Worm (Caenorhabditis elegans) whole organism, young adult: ENCODE results near the gene mdt-17.

Experiments used
- F49E8.2 ChIP-seq: sonication (generic microtip); optimal IDR thresholded peaks from 3 replicates; lab custom pipeline; 2017; ENCODE audit warnings: missing genetic modification characterization, mild to moderate bottlenecking, missing compliant biosample characterization, antibody characterized with exemption, moderate library complexity; ENCODE audit not compliant: insufficient read depth
- K11D2.4 ChIP-seq: fragments of 200-800 bp; sonication (Bioruptor generic); IDR thresholded peaks from 2 replicates; pipeline ENCODE4 v1.3.6; 2022; ENCODE audit warnings: missing genetic modification reagents, missing genetic modification characterization, missing compliant biosample characterization
- Y53F4B.3 ChIP-seq: fragments of 200-800 bp; sonication (Bioruptor generic); IDR thresholded peaks from 2 replicates; pipeline ENCODE4 v1.3.6; 2022; ENCODE audit warnings: missing genetic modification reagents, missing genetic modification characterization, missing compliant biosample characterization
- Y53G8AR.9 ChIP-seq: fragments of 200-800 bp; sonication (Bioruptor generic); conservative IDR thresholded peaks from 2 replicates; pipeline ENCODE4 v1.3.6; 2022; ENCODE audit warnings: missing genetic modification reagents, missing genetic modification characterization, missing compliant biosample characterization
- Y79H2A.3 ChIP-seq: fragments of 200-800 bp; sonication (Bioruptor generic); conservative IDR thresholded peaks from 2 replicates; pipeline ENCODE4 v1.3.6; 2022; ENCODE audit warnings: missing genetic modification reagents, missing genetic modification characterization, missing compliant biosample characterization
- ama-1 ChIP-seq, 3 experiments: fragments of 150-350 bp in 1 of 3; sonication (generic microtip) in 2 of 3; optimal IDR thresholded peaks; 2 replicates each; lab custom pipeline; 2014 to 2018; ENCODE audit warnings: missing biosample characterization in 2 of 3, missing genetic modification characterization in 2 of 3, missing genetic modification reagents in 2 of 3
- athp-1 ChIP-seq: sonication (generic microtip); optimal IDR thresholded peaks from 2 replicates; lab custom pipeline; 2017; ENCODE audit warnings: mild to moderate bottlenecking, missing genetic modification characterization, missing compliant biosample characterization
- ccch-3 ChIP-seq: fragments of 200-800 bp; sonication (Bioruptor generic); optimal IDR thresholded peaks from 2 replicates; lab custom pipeline; 2018; ENCODE audit warnings: mild to moderate bottlenecking, missing genetic modification characterization, missing compliant biosample characterization
- cebp-1 ChIP-seq, 2 experiments: fragments of 200-800 bp in 1 of 2; sonication (Bioruptor generic) in 1 of 2; sonication (generic microtip) in 1 of 2; IDR thresholded peaks in 1 of 2; optimal IDR thresholded peaks in 1 of 2; 2 replicates each; pipeline versions ENCODE4 v1.3.6 to Lab custom; 2017 to 2022; ENCODE audit warnings: missing compliant biosample characterization in 2 of 2, missing genetic modification characterization in 2 of 2, mild to moderate bottlenecking in 1 of 2, missing genetic modification reagents in 1 of 2, moderate library complexity in 1 of 2
- cebp-2 ChIP-seq: fragments of 200-800 bp; sonication (Bioruptor generic); IDR thresholded peaks from 2 replicates; pipeline ENCODE4 v1.3.6; 2022; ENCODE audit warnings: missing genetic modification characterization, missing compliant biosample characterization
- ceh-58 ChIP-seq: fragments of 200-800 bp; sonication (Bioruptor generic); IDR thresholded peaks from 2 replicates; pipeline ENCODE4 v1.3.6; 2022; ENCODE audit warnings: missing genetic modification characterization, missing compliant biosample characterization
- ceh-79 ChIP-seq: sonication (generic microtip); optimal IDR thresholded peaks from 2 replicates; lab custom pipeline; 2017; ENCODE audit warnings: mild to moderate bottlenecking, missing genetic modification characterization, missing compliant biosample characterization
- dpl-1 ChIP-seq: fragments of 150-350 bp; optimal IDR thresholded peaks from 2 replicates; lab custom pipeline; 2014; ENCODE audit warnings: missing biosample characterization, missing genetic modification reagents, missing genetic modification characterization
- egl-18 ChIP-seq: fragments of 200-800 bp; sonication (Bioruptor generic); IDR thresholded peaks from 2 replicates; pipeline ENCODE4 v1.3.6; 2022; ENCODE audit warnings: missing genetic modification reagents, missing genetic modification characterization, missing compliant biosample characterization
- ekl-4 ChIP-seq: fragments of 200-800 bp; sonication (Bioruptor generic); IDR thresholded peaks from 2 replicates; pipeline ENCODE4 v1.3.6; 2022; ENCODE audit warnings: missing genetic modification reagents, missing genetic modification characterization, missing compliant biosample characterization
- fkh-3 ChIP-seq: sonication (generic microtip); optimal IDR thresholded peaks from 2 replicates; lab custom pipeline; 2016; ENCODE audit warnings: mild to moderate bottlenecking, missing genetic modification characterization, missing compliant biosample characterization
- him-1 ChIP-seq: sonication (generic microtip); optimal IDR thresholded peaks from 2 replicates; lab custom pipeline; 2016; ENCODE audit warnings: missing genotype, missing genetic modification reagents, missing genetic modification characterization, missing compliant biosample characterization
- hlh-26 ChIP-seq: fragments of 200-800 bp; sonication (Bioruptor generic); conservative IDR thresholded peaks from 2 replicates; pipeline ENCODE4 v1.3.6; 2022; ENCODE audit warnings: missing genetic modification reagents, missing genetic modification characterization, missing compliant biosample characterization
- hmg-20 ChIP-seq: fragments of 200-800 bp; sonication (Bioruptor generic); IDR thresholded peaks from 2 replicates; pipeline ENCODE4 v1.3.6; 2022; ENCODE audit warnings: missing genetic modification reagents, missing genetic modification characterization, missing compliant biosample characterization
- hrde-1 ChIP-seq: sonication (generic microtip); optimal IDR thresholded peaks from 2 replicates; lab custom pipeline; 2016; ENCODE audit warnings: missing genetic modification characterization, mild to moderate bottlenecking, missing compliant biosample characterization, moderate library complexity, missing genotype, missing genetic modification reagents, borderline replicate concordance
- let-526 ChIP-seq: fragments of 200-800 bp; sonication (Bioruptor generic); IDR thresholded peaks from 2 replicates; pipeline ENCODE4 v1.3.6; 2022; ENCODE audit warnings: missing genetic modification reagents, missing genetic modification characterization, missing compliant biosample characterization
- lin-35 ChIP-seq, 3 experiments: fragments of 150-350 bp in 2 of 3; sonication (generic microtip) in 1 of 3; optimal IDR thresholded peaks; 2 replicates each; lab custom pipeline; 2014 to 2018; ENCODE audit warnings: missing biosample characterization in 3 of 3, missing genetic modification characterization in 3 of 3, missing genetic modification reagents in 3 of 3
- lin-54 ChIP-seq: fragments of 200-800 bp; sonication (Bioruptor generic); optimal IDR thresholded peaks from 2 replicates; lab custom pipeline; 2018; ENCODE audit warnings: mild to moderate bottlenecking, missing genetic modification characterization, missing compliant biosample characterization
- lir-1 ChIP-seq: fragments of 200-800 bp; sonication (Bioruptor generic); conservative IDR thresholded peaks from 2 replicates; pipeline ENCODE4 v1.3.6; 2022; ENCODE audit warnings: missing genetic modification reagents, missing genetic modification characterization, missing compliant biosample characterization
- madf-6 ChIP-seq: fragments of 200-800 bp; sonication (Bioruptor generic); IDR thresholded peaks from 2 replicates; pipeline ENCODE4 v1.3.6; 2022; ENCODE audit warnings: missing genetic modification reagents, missing genetic modification characterization, missing compliant biosample characterization
- nfya-1 ChIP-seq: sonication (generic microtip); optimal IDR thresholded peaks from 2 replicates; lab custom pipeline; 2017; ENCODE audit warnings: antibody characterized with exemption, missing compliant biosample characterization, missing genetic modification characterization, borderline replicate concordance; ENCODE audit not compliant: insufficient read depth
- nhr-120 ChIP-seq: fragments of 200-800 bp; sonication (Bioruptor generic); IDR thresholded peaks from 2 replicates; pipeline ENCODE4 v1.3.6; 2022; ENCODE audit warnings: missing genetic modification characterization, missing compliant biosample characterization
- nhr-27 ChIP-seq: fragments of 200-800 bp; sonication (Bioruptor generic); optimal IDR thresholded peaks from 2 replicates; lab custom pipeline; 2018; ENCODE audit warnings: mild to moderate bottlenecking, missing genetic modification characterization, moderate library complexity, missing compliant biosample characterization
- nhr-80 ChIP-seq: sonication (generic microtip); optimal IDR thresholded peaks from 2 replicates; lab custom pipeline; 2016; ENCODE audit warnings: missing genetic modification characterization, missing compliant biosample characterization
- pbrm-1 ChIP-seq: fragments of 200-800 bp; sonication (Bioruptor generic); IDR thresholded peaks from 2 replicates; pipeline ENCODE4 v1.3.6; 2022; ENCODE audit warnings: missing genetic modification reagents, missing genetic modification characterization, missing compliant biosample characterization
- rcor-1 ChIP-seq: fragments of 200-800 bp; sonication (Bioruptor generic); IDR thresholded peaks from 2 replicates; pipeline ENCODE4 v1.3.6; 2022; ENCODE audit warnings: missing genetic modification reagents, missing genetic modification characterization, missing compliant biosample characterization
- rec-8 ChIP-seq, 2 experiments: sonication (generic microtip); optimal IDR thresholded peaks; 2 replicates each; lab custom pipeline; 2016; ENCODE audit warnings: mild to moderate bottlenecking in 2 of 2, missing genetic modification characterization in 2 of 2, missing genetic modification reagents in 2 of 2, missing genotype in 2 of 2, missing biosample characterization in 1 of 2, missing compliant biosample characterization in 1 of 2, moderate library complexity in 1 of 2
- repo-1 ChIP-seq: sonication (generic microtip); optimal IDR thresholded peaks from 2 replicates; lab custom pipeline; 2017; ENCODE audit warnings: mild to moderate bottlenecking, missing genetic modification characterization, missing compliant biosample characterization
- rpc-1 ChIP-seq, 2 experiments: fragments of 150-350 bp in 1 of 2; sonication (generic microtip) in 1 of 2; optimal IDR thresholded peaks; 2 replicates each; lab custom pipeline; 2014 to 2018; ENCODE audit warnings: missing biosample characterization in 1 of 2, missing genetic modification characterization in 1 of 2, missing genetic modification reagents in 1 of 2, missing genotype in 1 of 2
- sea-2 ChIP-seq: fragments of 200-800 bp; sonication (Bioruptor generic); IDR thresholded peaks from 2 replicates; pipeline ENCODE4 v1.3.6; 2022; ENCODE audit warnings: missing genetic modification characterization, missing compliant biosample characterization
- snpc-1.1 ChIP-seq: sonication (generic microtip); optimal IDR thresholded peaks from 2 replicates; lab custom pipeline; 2017; ENCODE audit warnings: missing genetic modification characterization, mild to moderate bottlenecking, missing compliant biosample characterization, antibody characterized with exemption, moderate library complexity, missing genotype, missing genetic modification reagents; ENCODE audit not compliant: insufficient read depth
- snpc-3.4 ChIP-seq: sonication (generic microtip); optimal IDR thresholded peaks from 2 replicates; lab custom pipeline; 2017; ENCODE audit warnings: missing genetic modification characterization, mild to moderate bottlenecking, missing compliant biosample characterization, antibody characterized with exemption, moderate library complexity, missing genotype, missing genetic modification reagents
- snpc-4 ChIP-seq, 5 experiments: fragments of 150-350 bp in 1 of 5; sonication (generic microtip) in 4 of 5; optimal IDR thresholded peaks; 2 replicates each; lab custom pipeline; 2014 to 2018; ENCODE audit warnings: missing genetic modification characterization in 5 of 5, missing biosample characterization in 3 of 5, antibody characterized with exemption in 2 of 5, mild to moderate bottlenecking in 2 of 5, missing compliant biosample characterization in 2 of 5, missing genotype in 2 of 5, moderate library complexity in 2 of 5, missing genetic modification reagents in 1 of 5
- somi-1 ChIP-seq: fragments of 200-800 bp; sonication (Bioruptor generic); optimal IDR thresholded peaks from 2 replicates; lab custom pipeline; 2018; ENCODE audit warnings: mild to moderate bottlenecking, missing genetic modification characterization, missing compliant biosample characterization
- sptf-2 ChIP-seq: fragments of 200-800 bp; sonication (Bioruptor generic); optimal IDR thresholded peaks from 2 replicates; lab custom pipeline; 2018; ENCODE audit warnings: mild to moderate bottlenecking, missing genetic modification characterization, missing compliant biosample characterization
- xnd-1 ChIP-seq: sonication (generic microtip); optimal IDR thresholded peaks from 2 replicates; lab custom pipeline; 2016; ENCODE audit warnings: missing genotype, missing genetic modification reagents, missing genetic modification characterization, missing compliant biosample characterization
- zfh-2 ChIP-seq: fragments of 200-800 bp; sonication (Bioruptor generic); conservative IDR thresholded peaks from 2 replicates; pipeline ENCODE4 v1.3.6; 2022; ENCODE audit warnings: missing genetic modification reagents, missing genetic modification characterization, missing compliant biosample characterization
- zim-3 ChIP-seq: sonication (generic microtip); optimal IDR thresholded peaks from 2 replicates; lab custom pipeline; 2017; ENCODE audit warnings: mild to moderate bottlenecking, missing genetic modification characterization, moderate library complexity, missing compliant biosample characterization
- ztf-22 ChIP-seq: fragments of 200-800 bp; sonication (Bioruptor generic); optimal IDR thresholded peaks from 2 replicates; lab custom pipeline; 2018; ENCODE audit warnings: mild to moderate bottlenecking, missing genetic modification characterization, moderate library complexity, missing compliant biosample characterization
- ztf-3 ChIP-seq: fragments of 200-800 bp; sonication (Bioruptor generic); optimal IDR thresholded peaks from 2 replicates; lab custom pipeline; 2018; ENCODE audit warnings: mild to moderate bottlenecking, missing genetic modification characterization, missing compliant biosample characterization
- ztf-6 ChIP-seq: fragments of 200-800 bp; sonication (Bioruptor generic); IDR thresholded peaks from 2 replicates; pipeline ENCODE4 v1.3.6; 2022; ENCODE audit warnings: missing genetic modification reagents, missing genetic modification characterization, missing compliant biosample characterization

Gene mdt-17

ce11 chrV:20266992-20267391 lies at the start of gene mdt-17:
TSS of gene mdt-17 (minus strand) at chrV:20267247.
- TF ChIP-seq athp-1, result peak; percentile 79
- TF ChIP-seq zfh-2 (GFP tag; lab: Robert Waterston, UW), result no peak
- TF ChIP-seq hrde-1 (tag; lab: Kevin White, UChicago), result peak; percentile 21
- TF ChIP-seq rec-8 (tag; optimal IDR thresholded peaks at IDR 0.05; lab: Kevin White, UChicago), result no peak
- no peak for TF ChIP-seq F49E8.2
- no peak for TF ChIP-seq snpc-1.1 (tag; lab: Kevin White, UChicago)
- TF ChIP-seq ekl-4 (GFP tag; lab: Robert Waterston, UW), result peak; percentile 82; the same call in 1 of the 2 replicates
- no peak for TF ChIP-seq Y53F4B.3
- TF ChIP-seq sptf-2 (GFP tag; lab: Kevin White, UChicago), result no peak
- no peak for TF ChIP-seq fkh-3 (tag; lab: Kevin White, UChicago)
- no peak for TF ChIP-seq rcor-1 (GFP tag; lab: Robert Waterston, UW)
- TF ChIP-seq Y53G8AR.9 (GFP tag; lab: Robert Waterston, UW), result 0 out of 2 replicates have a peak, but pooled peaks have one; percentile 51
- TF ChIP-seq somi-1, result no peak
- 0 out of 2 replicates have a peak, but pooled peaks have one; percentile 54 for TF ChIP-seq Y79H2A.3 (GFP tag; lab: Robert Waterston, UW)
- no peak for TF ChIP-seq nfya-1 (tag; lab: Kevin White, UChicago)
- no peak for TF ChIP-seq cebp-1 (GFP tag; IDR thresholded peaks at IDR 0.05; lab: Robert Waterston, UW)
- TF ChIP-seq cebp-1 (tag; optimal IDR thresholded peaks at IDR 0.05; lab: Kevin White, UChicago), result no peak
- no peak for TF ChIP-seq sea-2 (GFP tag; lab: Robert Waterston, UW)
- no peak for TF ChIP-seq ama-1 (optimal IDR thresholded peaks at IDR 0.05; lab: Kevin White, UChicago)
- no peak for TF ChIP-seq ama-1 (GFP tag; optimal IDR thresholded peaks at IDR 0.05; lab: Kevin White, UChicago)
- TF ChIP-seq ceh-58 (GFP tag; lab: Robert Waterston, UW), result no peak
- TF ChIP-seq nhr-80 (tag; lab: Kevin White, UChicago), result no peak
- TF ChIP-seq nhr-120 (GFP tag; lab: Robert Waterston, UW), result no peak
- TF ChIP-seq ztf-22 (GFP tag; lab: Kevin White, UChicago), result no peak
- no peak for TF ChIP-seq K11D2.4 (GFP tag; lab: Robert Waterston, UW)
- TF ChIP-seq lir-1, result no peak
- no peak for TF ChIP-seq ccch-3 (GFP tag; lab: Kevin White, UChicago)
- TF ChIP-seq nhr-27 (tag; lab: Kevin White, UChicago), result no peak
- no peak for TF ChIP-seq let-526 (GFP tag; lab: Robert Waterston, UW)
- peak; percentile 61 for TF ChIP-seq madf-6 (GFP tag; lab: Robert Waterston, UW)
- TF ChIP-seq ztf-6 (GFP tag; lab: Robert Waterston, UW), result no peak
- TF ChIP-seq hlh-26 (GFP tag; lab: Robert Waterston, UW), result no peak
- TF ChIP-seq zim-3 (tag; lab: Kevin White, UChicago), result no peak
- TF ChIP-seq him-1, result no peak
- no peak for TF ChIP-seq rpc-1 (optimal IDR thresholded peaks at IDR 0.05; lab: Kevin White, UChicago)
- no peak for TF ChIP-seq rpc-1 (tag; optimal IDR thresholded peaks at IDR 0.05; lab: Kevin White, UChicago)
- no peak for TF ChIP-seq xnd-1 (tag; lab: Kevin White, UChicago)
- TF ChIP-seq dpl-1 (GFP tag; lab: Kevin White, UChicago), result no peak
- no peak for TF ChIP-seq snpc-4 (GFP tag; optimal IDR thresholded peaks at IDR 0.05; lab: Kevin White, UChicago)
- no peak for TF ChIP-seq snpc-4 (tag; optimal IDR thresholded peaks at IDR 0.05; lab: Kevin White, UChicago)
- peak; percentile 46 for TF ChIP-seq repo-1 (tag; lab: Kevin White, UChicago)
- TF ChIP-seq ceh-79 (tag; lab: Kevin White, UChicago), result peak; percentile 15
- TF ChIP-seq lin-35 (GFP tag; optimal IDR thresholded peaks at IDR 0.05; lab: Kevin White, UChicago), result no peak
- no peak for TF ChIP-seq ztf-3 (GFP tag; lab: Kevin White, UChicago)
- no peak for TF ChIP-seq lin-54 (GFP tag; lab: Kevin White, UChicago)
- no peak for TF ChIP-seq pbrm-1 (GFP tag; lab: Robert Waterston, UW)
- TF ChIP-seq cebp-2 (GFP tag; lab: Robert Waterston, UW), result 0 out of 2 replicates have a peak, but pooled peaks have one; percentile 40
- no peak for TF ChIP-seq snpc-3.4 (tag; lab: Kevin White, UChicago)
- no peak for TF ChIP-seq egl-18 (GFP tag; lab: Robert Waterston, UW)
- no peak for TF ChIP-seq hmg-20 (GFP tag; lab: Robert Waterston, UW)
